Worm (Caenorhabditis elegans): ENCODE results near the gene twk-21.

twk-21 gene

ce11 chrX:16349019-16349418, 49.3 kb downstream of the twk-21 start:
- TF ChIP-seq klf-2 (GFP tag; conservative IDR thresholded peaks at IDR 0.05), result no peak
- no peak for TF ChIP-seq med-1 (GFP tag; optimal IDR thresholded peaks at IDR 0.05; ENCODE audit: insufficient read depth)
- TF ChIP-seq ztf-29 (GFP tag; IDR thresholded peaks at IDR 0.05), result no peak
- no peak for TF ChIP-seq ref-1 (GFP tag; conservative IDR thresholded peaks at IDR 0.05)
- TF ChIP-seq T22C8.4 (GFP tag; IDR thresholded peaks at IDR 0.05), result no peak
- TF ChIP-seq flt-1 (GFP tag; IDR thresholded peaks at IDR 0.05), result no peak
- TF ChIP-seq cog-1 (tag; optimal IDR thresholded peaks at IDR 0.05), result no peak
- TF ChIP-seq ztf-23 (GFP tag; IDR thresholded peaks at IDR 0.05), result no peak
- TF ChIP-seq tab-1 (GFP tag; IDR thresholded peaks at IDR 0.05), result no peak

DNA sequence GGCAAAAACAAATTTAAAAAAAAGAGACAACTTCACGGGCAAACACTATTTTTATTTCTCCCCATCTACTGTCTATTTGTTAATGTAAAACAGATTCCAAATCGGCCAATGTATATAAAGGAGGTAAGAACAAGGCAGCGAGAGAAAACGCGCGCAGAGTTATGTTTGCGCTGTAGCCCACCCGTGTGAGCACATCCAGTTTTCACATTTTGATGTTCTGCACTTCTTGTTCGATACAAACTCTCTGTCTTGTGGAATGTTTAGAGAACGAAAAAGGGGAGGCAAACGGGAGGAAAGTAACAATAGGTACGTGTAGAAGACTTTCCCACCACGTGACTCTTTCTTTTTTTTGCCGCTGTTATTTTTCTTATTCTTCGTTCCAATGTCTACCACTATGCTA, 52.8 kb downstream of the twk-21 start:
- TF ChIP-seq flt-1 (GFP tag; IDR thresholded peaks at IDR 0.05) (no peak), klf-2 (GFP tag; conservative IDR thresholded peaks at IDR 0.05) (no peak), med-1 (GFP tag; optimal IDR thresholded peaks at IDR 0.05; ENCODE audit: insufficient read depth) (no peak), ztf-23 (GFP tag; IDR thresholded peaks at IDR 0.05) (no peak), ztf-29 (GFP tag; IDR thresholded peaks at IDR 0.05) (no peak), ref-1 (GFP tag; conservative IDR thresholded peaks at IDR 0.05) (no peak), T22C8.4 (GFP tag; IDR thresholded peaks at IDR 0.05) (no peak), tab-1 (GFP tag; IDR thresholded peaks at IDR 0.05) (no peak), cog-1 (tag; optimal IDR thresholded peaks at IDR 0.05) (no peak)

All from whole organism, midembryonic.